Fruit fly (Drosophila melanogaster) whole organism, embryonic: ENCODE results near the gene IntS4.
A peak's percentile ranks its signal among the peaks of the same experiment; 100 is the strongest.

Experiments
- CG12744 ChIP-seq: fragments of 200-800 bp; sonication (Bioruptor generic); optimal IDR thresholded peaks from 2 replicates; lab custom pipeline; 2016; ENCODE audit warnings: missing biosample characterization, missing genetic modification characterization
- CG13123 ChIP-seq: fragments of 200-800 bp; sonication (Bioruptor generic); optimal IDR thresholded peaks from 2 replicates; lab custom pipeline; 2016; ENCODE audit warnings: missing biosample characterization, missing genetic modification characterization
- CG13624 ChIP-seq: fragments of 200-800 bp; sonication (Bioruptor generic); optimal IDR thresholded peaks from 2 replicates; lab custom pipeline; 2016; ENCODE audit warnings: missing biosample characterization, missing genetic modification characterization
- CG13894 ChIP-seq: fragments of 200-800 bp; sonication (Bioruptor generic); optimal IDR thresholded peaks from 3 replicates; lab custom pipeline; 2018; ENCODE audit warnings: missing biosample characterization, mild to moderate bottlenecking, missing genetic modification characterization, moderate library complexity
- CG14667 ChIP-seq: fragments of 200-800 bp; sonication (Bioruptor generic); IDR thresholded peaks from 2 replicates; pipeline ENCODE4 v1.3.6; 2022; ENCODE audit warnings: missing biosample characterization, missing genetic modification characterization
- CG14965 ChIP-seq: fragments of 200-800 bp; sonication (Bioruptor generic); optimal IDR thresholded peaks from 2 replicates; lab custom pipeline; 2016; ENCODE audit warnings: missing biosample characterization, missing genetic modification characterization, borderline replicate concordance
- CG15601 ChIP-seq: fragments of 200-800 bp; sonication (Bioruptor generic); optimal IDR thresholded peaks from 3 replicates; lab custom pipeline; 2019; ENCODE audit warnings: missing biosample characterization, mild to moderate bottlenecking, missing genetic modification characterization, moderate library complexity
- CG18619 ChIP-seq: fragments of 200-800 bp; sonication (Bioruptor generic); optimal IDR thresholded peaks from 3 replicates; lab custom pipeline; 2017; ENCODE audit warnings: missing biosample characterization, mild to moderate bottlenecking, missing genetic modification characterization
- CG32532 ChIP-seq: fragments of 200-800 bp; sonication (Bioruptor generic); IDR thresholded peaks from 2 replicates; pipeline ENCODE4 v1.3.6; 2022; ENCODE audit warnings: missing biosample characterization, missing genetic modification characterization
- CG4328 ChIP-seq: fragments of 200-800 bp; sonication (Bioruptor generic); optimal IDR thresholded peaks from 3 replicates; lab custom pipeline; 2017; ENCODE audit warnings: missing biosample characterization, missing genetic modification reagents, missing genetic modification characterization
- CG6254 ChIP-seq: fragments of 200-800 bp; sonication (Bioruptor generic); optimal IDR thresholded peaks from 3 replicates; lab custom pipeline; 2017; ENCODE audit warnings: mild to moderate bottlenecking, missing biosample characterization, missing genetic modification reagents, missing genetic modification characterization
- CG6272 ChIP-seq: fragments of 200-800 bp; sonication (Bioruptor generic); IDR thresholded peaks from 2 replicates; pipeline ENCODE4 v1.3.6; 2022; ENCODE audit warnings: missing biosample characterization, missing genetic modification characterization
- CG6654 ChIP-seq: fragments of 200-800 bp; sonication (Bioruptor generic); optimal IDR thresholded peaks from 2 replicates; lab custom pipeline; 2017; ENCODE audit warnings: missing biosample characterization, mild to moderate bottlenecking, missing genetic modification characterization
- CG7271 ChIP-seq: fragments of 200-800 bp; sonication (Bioruptor generic); optimal IDR thresholded peaks from 2 replicates; lab custom pipeline; 2018; ENCODE audit warnings: missing biosample characterization, mild to moderate bottlenecking, missing genetic modification characterization, moderate library complexity
- CG8281 ChIP-seq: fragments of 200-800 bp; sonication (Bioruptor generic); optimal IDR thresholded peaks from 2 replicates; lab custom pipeline; 2018; ENCODE audit warnings: missing biosample characterization, mild to moderate bottlenecking, missing genetic modification characterization, moderate library complexity
- CG9797 ChIP-seq: fragments of 200-800 bp; sonication (Bioruptor generic); optimal IDR thresholded peaks from 3 replicates; lab custom pipeline; 2018; ENCODE audit warnings: missing biosample characterization, mild to moderate bottlenecking, missing genetic modification characterization
- CkIIα-i1 ChIP-seq: fragments of 200-800 bp; sonication (Bioruptor generic); IDR thresholded peaks from 2 replicates; pipeline ENCODE4 v1.3.6; 2022; ENCODE audit warnings: missing biosample characterization, missing genetic modification characterization
- Drgx ChIP-seq: fragments of 200-800 bp; sonication (Bioruptor generic); IDR thresholded peaks from 2 replicates; pipeline ENCODE4 v1.3.6; 2022; ENCODE audit warnings: missing biosample characterization, missing genetic modification characterization
- HHEX ChIP-seq: fragments of 200-800 bp; sonication (Bioruptor generic); optimal IDR thresholded peaks from 3 replicates; lab custom pipeline; 2017; ENCODE audit warnings: missing biosample characterization, mild to moderate bottlenecking, missing genetic modification characterization, missing genetic modification reagents
- Kr ChIP-seq: fragments of 200-800 bp; sonication (Bioruptor generic); optimal IDR thresholded peaks from 2 replicates; lab custom pipeline; 2017; ENCODE audit warnings: missing biosample characterization, mild to moderate bottlenecking, missing genetic modification characterization
- Lim3 ChIP-seq: fragments of 200-800 bp; sonication (Bioruptor generic); IDR thresholded peaks from 2 replicates; pipeline ENCODE4 v1.3.6; 2022; ENCODE audit warnings: missing biosample characterization, missing genetic modification characterization
- Pdp1 ChIP-seq, 2 experiments: fragments of 200-800 bp; sonication (Bioruptor generic); optimal IDR thresholded peaks; 3 replicates each; lab custom pipeline; 2016; ENCODE audit warnings: missing biosample characterization in 2 of 2, missing genetic modification characterization in 2 of 2, mild to moderate bottlenecking in 1 of 2, moderate library complexity in 1 of 2
- Six4 ChIP-seq: fragments of 200-800 bp; sonication (Bioruptor generic); optimal IDR thresholded peaks from 2 replicates; lab custom pipeline; 2016; ENCODE audit warnings: missing biosample characterization, missing genetic modification characterization
- Spps ChIP-seq: fragments of 200-800 bp; sonication (Bioruptor generic); optimal IDR thresholded peaks from 2 replicates; lab custom pipeline; 2018; ENCODE audit warnings: missing biosample characterization, mild to moderate bottlenecking, missing genetic modification characterization
- YL-1 ChIP-seq: fragments of 200-800 bp; sonication (Bioruptor generic); optimal IDR thresholded peaks from 3 replicates; lab custom pipeline; 2017; ENCODE audit warnings: missing biosample characterization, mild to moderate bottlenecking, missing genetic modification characterization
- ap ChIP-seq: fragments of 200-800 bp; sonication (Bioruptor generic); IDR thresholded peaks from 2 replicates; pipeline ENCODE4 v1.3.6; 2022; ENCODE audit warnings: missing biosample characterization, missing genetic modification characterization
- ara ChIP-seq: fragments of 200-800 bp; sonication (Bioruptor generic); IDR thresholded peaks from 2 replicates; pipeline ENCODE4 v1.3.6; 2022; ENCODE audit warnings: missing biosample characterization, missing genetic modification characterization
- bab2 ChIP-seq: fragments of 200-800 bp; sonication (Bioruptor generic); optimal IDR thresholded peaks from 2 replicates; lab custom pipeline; 2016; ENCODE audit warnings: missing biosample characterization, missing genetic modification characterization
- bcd ChIP-seq: fragments of 200-800 bp; sonication (Bioruptor generic); optimal IDR thresholded peaks from 2 replicates; lab custom pipeline; 2017; ENCODE audit warnings: missing biosample characterization, mild to moderate bottlenecking, missing genetic modification characterization
- cato ChIP-seq: fragments of 200-800 bp; sonication (Bioruptor generic); optimal IDR thresholded peaks from 2 replicates; lab custom pipeline; 2016; ENCODE audit warnings: missing biosample characterization, missing genetic modification characterization, borderline replicate concordance
- chif ChIP-seq, 2 experiments: fragments of 200-800 bp; sonication (Bioruptor generic); optimal IDR thresholded peaks; 3 replicates each; lab custom pipeline; 2016; ENCODE audit warnings: missing biosample characterization in 2 of 2, missing genetic modification characterization in 2 of 2
- ci ChIP-seq: fragments of 200-800 bp; sonication (Bioruptor generic); IDR thresholded peaks from 3 replicates; pipeline ENCODE4 v1.3.6; 2022; ENCODE audit warnings: missing biosample characterization, missing genetic modification characterization
- cwo ChIP-seq: fragments of 200-800 bp; sonication (Bioruptor generic); optimal IDR thresholded peaks from 3 replicates; lab custom pipeline; 2017; ENCODE audit warnings: missing biosample characterization, missing genetic modification characterization, mild to moderate bottlenecking, moderate library complexity, missing genetic modification reagents
- dmrt99B ChIP-seq: fragments of 200-800 bp; sonication (Bioruptor generic); optimal IDR thresholded peaks from 2 replicates; lab custom pipeline; 2018; ENCODE audit warnings: missing biosample characterization, mild to moderate bottlenecking, missing genetic modification characterization, moderate library complexity
- dpn ChIP-seq, 2 experiments: fragments of 200-800 bp; sonication (Bioruptor generic); optimal IDR thresholded peaks; 3 replicates each; lab custom pipeline; 2016; ENCODE audit warnings: missing biosample characterization in 2 of 2, missing genetic modification characterization in 2 of 2
- emc ChIP-seq: fragments of 200-800 bp; sonication (Bioruptor generic); optimal IDR thresholded peaks from 2 replicates; lab custom pipeline; 2016; ENCODE audit warnings: missing biosample characterization, missing genetic modification characterization
- esg ChIP-seq: fragments of 200-800 bp; sonication (Bioruptor generic); conservative IDR thresholded peaks from 2 replicates; pipeline ENCODE4 v1.3.6; 2022; ENCODE audit warnings: missing biosample characterization, missing genetic modification characterization
- fru ChIP-seq: fragments of >200 bp; optimal IDR thresholded peaks from 2 replicates; lab custom pipeline; 2017
- gt ChIP-seq: fragments of 200-800 bp; sonication (Bioruptor generic); IDR thresholded peaks from 2 replicates; pipeline ENCODE4 v1.3.6; 2022; ENCODE audit warnings: missing biosample characterization, missing genetic modification characterization
- hkb ChIP-seq, 2 experiments: fragments of 200-800 bp in 1 of 2; fragments of >200 bp in 1 of 2; sonication (Bioruptor generic) in 1 of 2; IDR thresholded peaks in 1 of 2; optimal IDR thresholded peaks in 1 of 2; 2 replicates each; pipeline versions ENCODE4 v1.3.6 to Lab custom; 2017 to 2022; ENCODE audit warnings: missing biosample characterization in 1 of 2, missing genetic modification characterization in 1 of 2
- lov ChIP-seq, 2 experiments: fragments of 200-800 bp in 1 of 2; fragments of >200 bp in 1 of 2; sonication (Bioruptor generic) in 1 of 2; IDR thresholded peaks in 1 of 2; optimal IDR thresholded peaks in 1 of 2; 2 replicates in 1 of 2; 3 replicates in 1 of 2; pipeline versions ENCODE4 v1.3.6 to Lab custom; 2017 to 2022; ENCODE audit warnings: missing biosample characterization in 1 of 2, missing genetic modification characterization in 1 of 2
- mld ChIP-seq: fragments of 200-800 bp; sonication (Bioruptor generic); IDR thresholded peaks from 3 replicates; pipeline ENCODE4 v1.3.6; 2022; ENCODE audit warnings: missing biosample characterization, missing genetic modification characterization; ENCODE audit not compliant: partially characterized antibody
- pho ChIP-seq: fragments of 200-800 bp; sonication (Bioruptor generic); optimal IDR thresholded peaks from 2 replicates; lab custom pipeline; 2016; ENCODE audit warnings: missing biosample characterization, missing genetic modification characterization
- phol ChIP-seq: fragments of 200-800 bp; sonication (Bioruptor generic); optimal IDR thresholded peaks from 3 replicates; lab custom pipeline; 2018; ENCODE audit warnings: missing biosample characterization, mild to moderate bottlenecking, missing genetic modification characterization, moderate library complexity
- rib ChIP-seq: fragments of 200-800 bp; sonication (Bioruptor generic); IDR thresholded peaks from 2 replicates; pipeline ENCODE4 v1.3.6; 2022; ENCODE audit warnings: missing biosample characterization, missing genetic modification characterization
- trh ChIP-seq: fragments of 200-800 bp; sonication (Bioruptor generic); optimal IDR thresholded peaks from 2 replicates; lab custom pipeline; 2016; ENCODE audit warnings: missing biosample characterization, missing genetic modification characterization
- vnd ChIP-seq: fragments of 200-800 bp; sonication (Bioruptor generic); IDR thresholded peaks from 3 replicates; pipeline ENCODE4 v1.3.6; 2022; ENCODE audit warnings: missing biosample characterization, missing genetic modification characterization; ENCODE audit not compliant: partially characterized antibody

The IntS4 gene

dm6 chrX:8517121-8518024, 41.2 kb downstream of the IntS4 start, which contains the start of gene Nrg (continued):
- TF ChIP-seq hkb (optimal IDR thresholded peaks at IDR 0.05; lab: Kevin White, UChicago), result no peak
- peak; percentile 52; the same call in 1 of the 2 replicates for TF ChIP-seq hkb (GFP tag; IDR thresholded peaks at IDR 0.05; lab: Robert Waterston, UW)
- TF ChIP-seq Pdp1 (GFP tag; optimal IDR thresholded peaks at IDR 0.05; lab: Kevin White, UChicago), result peak; percentile 16 to 61
- no peak for TF ChIP-seq trh (GFP tag; lab: Kevin White, UChicago)
- no peak for TF ChIP-seq fru (lab: Kevin White, UChicago)
- TF ChIP-seq CG13123, result no peak
- no peak for TF ChIP-seq lov (optimal IDR thresholded peaks at IDR 0.05; lab: Kevin White, UChicago)
- TF ChIP-seq lov (GFP tag; IDR thresholded peaks at IDR 0.05; lab: Robert Waterston, UW), result no peak
- TF ChIP-seq bcd (GFP tag; lab: Kevin White, UChicago), result no peak
- TF ChIP-seq CG13624 (GFP tag; lab: Kevin White, UChicago), result peak; percentile 72
- no peak for TF ChIP-seq CG7271 (tag; lab: Kevin White, UChicago)
- no peak for TF ChIP-seq CG6654 (GFP tag; lab: Kevin White, UChicago)
- TF ChIP-seq mld (GFP tag; lab: Robert Waterston, UW), result peak; percentile 98
- TF ChIP-seq esg, result no peak
- TF ChIP-seq cwo (GFP tag; lab: Kevin White, UChicago), result peak; percentile 3
- no peak for TF ChIP-seq gt (GFP tag; lab: Robert Waterston, UW)
- TF ChIP-seq Drgx (GFP tag; lab: Robert Waterston, UW), result no peak
- TF ChIP-seq YL-1 (GFP tag; lab: Kevin White, UChicago), result peak; percentile 30
- no peak for TF ChIP-seq CG14965 (GFP tag; lab: Kevin White, UChicago)
- TF ChIP-seq dmrt99B (tag; lab: Kevin White, UChicago), result peak; percentile 13
- TF ChIP-seq CG8281 (tag; lab: Kevin White, UChicago), result no peak
- peak; percentile 51 for TF ChIP-seq CG9797 (GFP tag; lab: Kevin White, UChicago)
- TF ChIP-seq CG4328 (GFP tag; lab: Kevin White, UChicago), result peak; percentile 42
- TF ChIP-seq CG13894 (tag; lab: Kevin White, UChicago), result peak; percentile 61
- TF ChIP-seq dpn (GFP tag; optimal IDR thresholded peaks at IDR 0.05; lab: Kevin White, UChicago), result peak in 1 of 2 experiments; percentile 14
- TF ChIP-seq CG6272 (GFP tag; lab: Robert Waterston, UW), result no peak
- TF ChIP-seq chif (GFP tag; optimal IDR thresholded peaks at IDR 0.05; lab: Kevin White, UChicago), result no peak
- TF ChIP-seq CkIIα-i1 (GFP tag; lab: Robert Waterston, UW), result no peak
- no peak for TF ChIP-seq ap (GFP tag; lab: Robert Waterston, UW)
- no peak for TF ChIP-seq Kr
- TF ChIP-seq cato (GFP tag; lab: Kevin White, UChicago), result no peak
- TF ChIP-seq CG32532 (GFP tag; lab: Robert Waterston, UW), result peak; percentile 52; the same call in 1 of the 2 replicates
- no peak for TF ChIP-seq CG6254 (GFP tag; lab: Kevin White, UChicago)
- no peak for TF ChIP-seq rib (GFP tag; lab: Robert Waterston, UW)
- peak; percentile 33 for TF ChIP-seq pho
- TF ChIP-seq Lim3 (GFP tag; lab: Robert Waterston, UW), result no peak
- peak; percentile 62 for TF ChIP-seq CG15601
- peak; percentile 80; the same call in 2 of the 3 replicates for TF ChIP-seq ci (GFP tag; lab: Robert Waterston, UW)
- TF ChIP-seq Spps (tag; lab: Kevin White, UChicago), result no peak
- TF ChIP-seq CG14667 (GFP tag; lab: Robert Waterston, UW), result no peak
- TF ChIP-seq vnd (GFP tag; lab: Robert Waterston, UW), result peak; percentile 98
- no peak for TF ChIP-seq bab2 (GFP tag; lab: Kevin White, UChicago)
- TF ChIP-seq CG18619 (GFP tag; lab: Kevin White, UChicago), result peak; percentile 9
- TF ChIP-seq phol (tag; lab: Kevin White, UChicago), result peak; percentile 41
- no peak for TF ChIP-seq ara (GFP tag; lab: Robert Waterston, UW)
- TF ChIP-seq CG12744 (GFP tag; lab: Kevin White, UChicago), result no peak
- TF ChIP-seq HHEX (GFP tag; lab: Kevin White, UChicago), result no peak
- peak; percentile 16 for TF ChIP-seq emc (GFP tag; lab: Kevin White, UChicago)
- TF ChIP-seq Six4 (GFP tag; lab: Kevin White, UChicago), result no peak
